Worm (Caenorhabditis elegans): ENCODE measurements around the gene cest-16.

Gene cest-16

DNA sequence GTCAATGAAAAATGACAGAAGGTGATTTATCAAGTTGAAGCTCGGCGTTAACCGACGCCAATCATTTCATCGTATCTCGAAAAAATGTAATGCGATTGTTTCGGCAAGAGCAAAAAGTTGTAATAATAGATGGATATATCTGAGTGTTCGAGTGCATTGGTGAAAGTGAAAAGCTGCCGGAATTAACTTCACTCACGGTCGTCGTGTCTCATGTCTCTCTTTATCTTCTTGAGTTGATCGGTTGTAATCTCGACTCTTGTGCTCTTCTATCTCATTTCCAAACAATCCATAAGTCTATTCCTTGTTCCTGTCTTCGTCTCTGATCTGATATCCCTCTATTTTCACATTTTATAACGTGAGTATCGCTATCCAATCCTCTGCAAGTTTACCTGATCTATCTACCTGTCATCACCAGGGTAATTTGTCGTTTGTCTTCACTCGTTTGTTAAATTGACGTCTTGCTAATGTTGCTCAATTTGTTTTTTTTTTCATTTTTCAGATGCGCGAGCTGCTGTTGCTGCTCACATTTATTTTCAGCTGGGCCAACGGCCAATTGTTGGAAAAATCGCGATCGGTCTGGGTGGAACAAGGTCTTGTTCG lies at the start of gene cest-16:
TSS of gene cest-16 (plus strand) at position 302 of the 600 bp plus-strand sequence.
- no peak for TF ChIP-seq ztf-29 (GFP tag; IDR thresholded peaks at IDR 0.05)
- TF ChIP-seq T22C8.4 (GFP tag; IDR thresholded peaks at IDR 0.05), result no peak
- no peak for TF ChIP-seq flt-1 (GFP tag; IDR thresholded peaks at IDR 0.05)
- TF ChIP-seq tab-1 (GFP tag; IDR thresholded peaks at IDR 0.05), result no peak
- TF ChIP-seq med-1 (GFP tag; optimal IDR thresholded peaks at IDR 0.05; ENCODE audit: insufficient read depth), result no peak
- TF ChIP-seq klf-2 (GFP tag; conservative IDR thresholded peaks at IDR 0.05), result no peak
- TF ChIP-seq ref-1 (GFP tag; conservative IDR thresholded peaks at IDR 0.05), result no peak
- TF ChIP-seq cog-1 (tag; optimal IDR thresholded peaks at IDR 0.05), result no peak
- no peak for TF ChIP-seq ztf-23 (GFP tag; IDR thresholded peaks at IDR 0.05)

ce11 chrX:6250272-6250752 lies 49.4 kb upstream of the cest-16 start:
- no peak for TF ChIP-seq flt-1 (GFP tag; IDR thresholded peaks at IDR 0.05)
- TF ChIP-seq ztf-29 (GFP tag; IDR thresholded peaks at IDR 0.05), result no peak
- no peak for TF ChIP-seq tab-1 (GFP tag; IDR thresholded peaks at IDR 0.05)

ce11 chrX:6250866-6251265 lies 48.9 kb upstream of the cest-16 start:
- TF ChIP-seq klf-2 (GFP tag; conservative IDR thresholded peaks at IDR 0.05) (no peak), flt-1 (GFP tag; IDR thresholded peaks at IDR 0.05) (no peak), ztf-23 (GFP tag; IDR thresholded peaks at IDR 0.05) (no peak), ref-1 (GFP tag; conservative IDR thresholded peaks at IDR 0.05) (no peak), med-1 (GFP tag; optimal IDR thresholded peaks at IDR 0.05; ENCODE audit: insufficient read depth) (no peak), cog-1 (tag; optimal IDR thresholded peaks at IDR 0.05) (no peak), ztf-29 (GFP tag; IDR thresholded peaks at IDR 0.05) (no peak), T22C8.4 (GFP tag; IDR thresholded peaks at IDR 0.05) (no peak), tab-1 (GFP tag; IDR thresholded peaks at IDR 0.05) (no peak)

DNA sequence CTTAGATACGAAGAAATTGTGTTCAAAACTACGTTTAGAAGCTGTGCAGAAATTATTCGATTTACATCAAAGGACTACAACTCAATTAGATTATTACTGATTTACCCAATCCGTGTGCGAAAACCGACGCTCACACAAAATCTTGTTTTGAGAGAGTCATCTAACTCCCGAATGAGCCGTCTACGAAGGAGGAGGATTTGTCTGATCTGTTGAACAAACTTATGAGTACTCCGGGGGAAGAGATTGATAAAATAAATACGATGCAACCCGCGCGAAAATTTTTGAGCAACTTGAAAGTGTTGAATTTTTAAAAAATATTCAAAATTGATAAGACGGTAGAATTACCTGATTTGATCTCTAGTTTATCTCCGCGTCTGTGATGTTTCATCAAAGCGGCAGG lies 48.4 kb upstream of the cest-16 start:
- no peak for TF ChIP-seq klf-2 (GFP tag; conservative IDR thresholded peaks at IDR 0.05)
- no peak for TF ChIP-seq ztf-23 (GFP tag; IDR thresholded peaks at IDR 0.05)
- TF ChIP-seq flt-1 (GFP tag; IDR thresholded peaks at IDR 0.05), result no peak
- TF ChIP-seq tab-1 (GFP tag; IDR thresholded peaks at IDR 0.05), result 0 out of 2 replicates have a peak, but pooled peaks have one; percentile 18
- TF ChIP-seq T22C8.4 (GFP tag; IDR thresholded peaks at IDR 0.05), result no peak
- TF ChIP-seq cog-1 (tag; optimal IDR thresholded peaks at IDR 0.05), result no peak
- TF ChIP-seq med-1 (GFP tag; optimal IDR thresholded peaks at IDR 0.05; ENCODE audit: insufficient read depth), result no peak
- TF ChIP-seq ztf-29 (GFP tag; IDR thresholded peaks at IDR 0.05), result no peak

- TF ChIP-seq klf-2 (GFP tag; conservative IDR thresholded peaks at IDR 0.05), result no peak
- TF ChIP-seq flt-1 (GFP tag; IDR thresholded peaks at IDR 0.05), result peak; percentile 36; the same call in 1 of the 2 replicates
- peak; percentile 10 for TF ChIP-seq cog-1 (tag; optimal IDR thresholded peaks at IDR 0.05)
Measured at ce11 chrX:6251947-6252617, 47.7 kb upstream of the cest-16 start.

ce11 chrX:6252752-6253151 lies 47.0 kb upstream of the cest-16 start:
- TF ChIP-seq cog-1 (tag; optimal IDR thresholded peaks at IDR 0.05) (no peak), ref-1 (GFP tag; conservative IDR thresholded peaks at IDR 0.05) (no peak), tab-1 (GFP tag; IDR thresholded peaks at IDR 0.05) (no peak), T22C8.4 (GFP tag; IDR thresholded peaks at IDR 0.05) (no peak), med-1 (GFP tag; optimal IDR thresholded peaks at IDR 0.05; ENCODE audit: insufficient read depth) (no peak), ztf-23 (GFP tag; IDR thresholded peaks at IDR 0.05) (no peak), flt-1 (GFP tag; IDR thresholded peaks at IDR 0.05) (no peak), klf-2 (GFP tag; conservative IDR thresholded peaks at IDR 0.05) (no peak), ztf-29 (GFP tag; IDR thresholded peaks at IDR 0.05) (no peak)

DNA sequence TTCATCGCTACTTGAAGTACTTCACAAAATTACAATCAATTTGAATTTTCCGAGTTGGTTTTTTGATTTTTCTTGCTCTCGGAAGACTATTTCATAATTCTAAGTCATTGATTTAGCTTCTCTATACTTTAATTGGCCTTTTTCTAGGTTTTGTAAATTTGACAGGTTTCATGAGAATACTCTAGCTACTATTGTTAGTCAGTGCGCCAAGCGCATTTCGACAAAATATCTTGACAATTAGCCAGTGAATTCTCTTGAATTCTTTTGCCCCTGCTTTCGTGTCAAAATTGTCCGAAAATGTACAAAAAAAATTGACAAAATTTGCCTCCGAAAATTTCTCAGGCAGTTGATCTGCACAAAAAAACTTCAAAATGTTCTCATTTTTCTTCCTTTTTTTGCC lies 46.6 kb upstream of the cest-16 start:
- no peak for TF ChIP-seq tab-1 (GFP tag; IDR thresholded peaks at IDR 0.05)
- no peak for TF ChIP-seq klf-2 (GFP tag; conservative IDR thresholded peaks at IDR 0.05)
- TF ChIP-seq med-1 (GFP tag; optimal IDR thresholded peaks at IDR 0.05; ENCODE audit: insufficient read depth), result no peak
- no peak for TF ChIP-seq ref-1 (GFP tag; conservative IDR thresholded peaks at IDR 0.05)
- no peak for TF ChIP-seq cog-1 (tag; optimal IDR thresholded peaks at IDR 0.05)
- TF ChIP-seq ztf-23 (GFP tag; IDR thresholded peaks at IDR 0.05), result no peak
- no peak for TF ChIP-seq ztf-29 (GFP tag; IDR thresholded peaks at IDR 0.05)
- TF ChIP-seq T22C8.4 (GFP tag; IDR thresholded peaks at IDR 0.05), result no peak
- TF ChIP-seq flt-1 (GFP tag; IDR thresholded peaks at IDR 0.05), result no peak; the same call in 1 of the 2 replicates

DNA sequence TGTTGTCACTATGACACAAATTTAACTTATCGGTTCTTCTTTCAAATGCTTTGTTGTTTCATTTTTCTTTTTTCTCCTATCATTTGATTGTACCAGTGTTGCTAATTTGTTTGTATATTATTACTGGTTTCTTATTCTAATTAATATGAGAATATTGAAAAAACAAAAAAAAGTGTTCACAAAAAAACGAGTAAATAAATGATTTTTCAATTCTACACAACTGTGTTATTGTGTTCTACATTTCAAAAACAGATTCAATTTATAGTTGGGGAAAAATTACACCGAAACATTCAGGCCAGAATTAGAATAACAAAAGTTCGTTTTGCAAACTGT lies 46.2 kb upstream of the cest-16 start:
- TF ChIP-seq ztf-23 (GFP tag; IDR thresholded peaks at IDR 0.05), result no peak
- TF ChIP-seq T22C8.4 (GFP tag; IDR thresholded peaks at IDR 0.05), result no peak
- no peak for TF ChIP-seq ztf-29 (GFP tag; IDR thresholded peaks at IDR 0.05)
- TF ChIP-seq ref-1 (GFP tag; conservative IDR thresholded peaks at IDR 0.05), result no peak
- no peak for TF ChIP-seq flt-1 (GFP tag; IDR thresholded peaks at IDR 0.05)
- TF ChIP-seq med-1 (GFP tag; optimal IDR thresholded peaks at IDR 0.05; ENCODE audit: insufficient read depth), result no peak
- TF ChIP-seq klf-2 (GFP tag; conservative IDR thresholded peaks at IDR 0.05), result no peak
- no peak for TF ChIP-seq cog-1 (tag; optimal IDR thresholded peaks at IDR 0.05)
- TF ChIP-seq tab-1 (GFP tag; IDR thresholded peaks at IDR 0.05), result no peak

- TF ChIP-seq klf-2 (GFP tag; conservative IDR thresholded peaks at IDR 0.05) (no peak), cog-1 (tag; optimal IDR thresholded peaks at IDR 0.05) (peak; percentile 16), tab-1 (GFP tag; IDR thresholded peaks at IDR 0.05) (peak; percentile 47; the same call in 1 of the 2 replicates), flt-1 (GFP tag; IDR thresholded peaks at IDR 0.05) (peak; percentile 53; the same call in 1 of the 2 replicates), T22C8.4 (GFP tag; IDR thresholded peaks at IDR 0.05) (peak; percentile 31; the same call in 1 of the 2 replicates)
Measured at ce11 chrX:6253899-6254670, 45.7 kb upstream of the cest-16 start.
